Worm (Caenorhabditis elegans) whole organism, late embryonic: ENCODE data around the gene abhd-12.
A peak's percentile ranks its signal among the peaks of the same experiment; 100 is the strongest.

Source experiments
- C08G9.2 ChIP-seq: sonication (generic microtip); optimal IDR thresholded peaks from 2 replicates; lab custom pipeline; 2016; ENCODE audit warnings: mild to moderate bottlenecking, missing genetic modification characterization, moderate library complexity, missing compliant biosample characterization
- ahr-1 ChIP-seq: sonication (generic microtip); optimal IDR thresholded peaks from 2 replicates; lab custom pipeline; 2016; ENCODE audit warnings: missing genetic modification characterization, missing compliant biosample characterization
- ceh-14 ChIP-seq: sonication (generic microtip); optimal IDR thresholded peaks from 2 replicates; lab custom pipeline; 2016; ENCODE audit warnings: missing genotype, missing genetic modification characterization, missing compliant biosample characterization
- ceh-19 ChIP-seq: fragments of 200-800 bp; sonication (Bioruptor generic); optimal IDR thresholded peaks from 2 replicates; lab custom pipeline; 2018; ENCODE audit warnings: mild to moderate bottlenecking, missing genetic modification characterization, missing compliant biosample characterization
- ceh-2 ChIP-seq: sonication (generic microtip); optimal IDR thresholded peaks from 2 replicates; lab custom pipeline; 2016; ENCODE audit warnings: missing genotype, missing genetic modification characterization, missing compliant biosample characterization
- ceh-22 ChIP-seq: sonication (generic microtip); optimal IDR thresholded peaks from 2 replicates; lab custom pipeline; 2017; ENCODE audit warnings: missing biosample characterization, missing genetic modification characterization
- ceh-30 ChIP-seq: fragments of 150-350 bp; optimal IDR thresholded peaks from 2 replicates; lab custom pipeline; 2014; ENCODE audit warnings: missing biosample characterization, missing genetic modification characterization
- ceh-31 ChIP-seq: sonication (generic microtip); optimal IDR thresholded peaks from 2 replicates; lab custom pipeline; 2016; ENCODE audit warnings: missing genetic modification characterization, missing compliant biosample characterization
- ceh-34 ChIP-seq: sonication (generic microtip); optimal IDR thresholded peaks from 2 replicates; lab custom pipeline; 2016; ENCODE audit warnings: mild to moderate bottlenecking, missing genetic modification characterization, missing compliant biosample characterization
- ceh-48 ChIP-seq: sonication (generic microtip); optimal IDR thresholded peaks from 2 replicates; lab custom pipeline; 2016; ENCODE audit warnings: missing genetic modification characterization, inconsistent platforms, missing compliant biosample characterization
- che-1 ChIP-seq: sonication (generic microtip); optimal IDR thresholded peaks from 2 replicates; lab custom pipeline; 2016; ENCODE audit warnings: mild to moderate bottlenecking, missing genetic modification characterization, missing compliant biosample characterization
- dve-1 ChIP-seq: sonication (generic microtip); optimal IDR thresholded peaks from 2 replicates; lab custom pipeline; 2017; ENCODE audit warnings: antibody characterized with exemption, mild to moderate bottlenecking, missing genetic modification characterization, missing compliant biosample characterization
- elt-2 ChIP-seq: sonication (generic microtip); optimal IDR thresholded peaks from 2 replicates; lab custom pipeline; 2016; ENCODE audit warnings: missing genetic modification reagents, missing genetic modification characterization, missing compliant biosample characterization
- gmeb-2 ChIP-seq: sonication (generic microtip); optimal IDR thresholded peaks from 2 replicates; lab custom pipeline; 2016; ENCODE audit warnings: missing genetic modification characterization, inconsistent platforms, missing compliant biosample characterization
- hlh-15 ChIP-seq: sonication (generic microtip); optimal IDR thresholded peaks from 2 replicates; lab custom pipeline; 2016; ENCODE audit warnings: missing genetic modification characterization, missing compliant biosample characterization
- hlh-8 ChIP-seq: sonication (generic microtip); optimal IDR thresholded peaks from 2 replicates; lab custom pipeline; 2016; ENCODE audit warnings: missing genotype, missing genetic modification characterization, missing compliant biosample characterization
- lin-11 ChIP-seq: fragments of 200-800 bp; sonication (Bioruptor generic); optimal IDR thresholded peaks from 2 replicates; lab custom pipeline; 2018; ENCODE audit warnings: mild to moderate bottlenecking, missing genetic modification characterization, missing compliant biosample characterization
- mec-3 ChIP-seq: sonication (generic microtip); optimal IDR thresholded peaks from 2 replicates; lab custom pipeline; 2016; ENCODE audit warnings: borderline replicate concordance, missing genetic modification characterization, missing compliant biosample characterization
- nfya-1 ChIP-seq: sonication (generic microtip); optimal IDR thresholded peaks from 2 replicates; lab custom pipeline; 2017; ENCODE audit warnings: missing genetic modification characterization, mild to moderate bottlenecking, missing compliant biosample characterization, antibody characterized with exemption, moderate library complexity
- nhr-232 ChIP-seq: sonication (generic microtip); optimal IDR thresholded peaks from 2 replicates; lab custom pipeline; 2016; ENCODE audit warnings: missing genetic modification characterization, missing compliant biosample characterization
- npax-4 ChIP-seq: sonication (generic microtip); optimal IDR thresholded peaks from 2 replicates; lab custom pipeline; 2016; ENCODE audit warnings: missing genetic modification characterization, missing compliant biosample characterization
- odd-2 ChIP-seq: sonication (generic microtip); optimal IDR thresholded peaks from 2 replicates; lab custom pipeline; 2017; ENCODE audit warnings: antibody characterized with exemption, mild to moderate bottlenecking, missing genetic modification characterization, missing compliant biosample characterization
- pat-9 ChIP-seq: fragments of 200-800 bp; sonication (Bioruptor generic); optimal IDR thresholded peaks from 2 replicates; lab custom pipeline; 2018; ENCODE audit warnings: mild to moderate bottlenecking, missing genetic modification characterization, moderate library complexity, missing compliant biosample characterization
- pax-1 ChIP-seq: fragments of 150-350 bp; optimal IDR thresholded peaks from 2 replicates; lab custom pipeline; 2014; ENCODE audit warnings: missing biosample characterization, missing genetic modification characterization
- pha-2 ChIP-seq: sonication (generic microtip); optimal IDR thresholded peaks from 2 replicates; lab custom pipeline; 2017; ENCODE audit warnings: mild to moderate bottlenecking, missing genetic modification characterization, missing compliant biosample characterization
- pqm-1 ChIP-seq: sonication (generic microtip); optimal IDR thresholded peaks from 2 replicates; lab custom pipeline; 2016; ENCODE audit warnings: missing genetic modification characterization, missing compliant biosample characterization
- ref-2 ChIP-seq: sonication (generic microtip); optimal IDR thresholded peaks from 2 replicates; lab custom pipeline; 2016; ENCODE audit warnings: missing genetic modification characterization, missing compliant biosample characterization
- rnt-1 ChIP-seq: sonication (generic microtip); optimal IDR thresholded peaks from 2 replicates; lab custom pipeline; 2016; ENCODE audit warnings: missing genetic modification characterization, missing compliant biosample characterization
- sox-2 ChIP-seq: fragments of 200-800 bp; sonication (Bioruptor generic); IDR thresholded peaks from 2 replicates; pipeline ENCODE4 v1.3.6; 2022; ENCODE audit warnings: missing genetic modification reagents, missing genetic modification characterization, missing compliant biosample characterization
- syd-9 ChIP-seq: sonication (generic microtip); optimal IDR thresholded peaks from 2 replicates; lab custom pipeline; 2016; ENCODE audit warnings: mild to moderate bottlenecking, missing genetic modification characterization, moderate library complexity, missing compliant biosample characterization
- tbx-2 ChIP-seq: sonication (generic microtip); optimal IDR thresholded peaks from 2 replicates; lab custom pipeline; 2016; ENCODE audit warnings: missing genetic modification characterization, missing compliant biosample characterization
- tbx-7 ChIP-seq: sonication (generic microtip); optimal IDR thresholded peaks from 2 replicates; lab custom pipeline; 2016; ENCODE audit warnings: missing genotype, missing genetic modification characterization, missing compliant biosample characterization
- ttx-3 ChIP-seq: sonication (generic microtip); optimal IDR thresholded peaks from 2 replicates; lab custom pipeline; 2016; ENCODE audit warnings: missing genetic modification reagents, missing genetic modification characterization, missing compliant biosample characterization
- unc-42 ChIP-seq: sonication (generic microtip); optimal IDR thresholded peaks from 2 replicates; lab custom pipeline; 2016; ENCODE audit warnings: missing genotype, missing genetic modification characterization, missing compliant biosample characterization
- unc-55 ChIP-seq: sonication (generic microtip); optimal IDR thresholded peaks from 2 replicates; lab custom pipeline; 2017; ENCODE audit warnings: missing biosample characterization, missing genetic modification reagents, missing genetic modification characterization
- zip-5 ChIP-seq: sonication (generic microtip); optimal IDR thresholded peaks from 2 replicates; lab custom pipeline; 2016; ENCODE audit warnings: missing genetic modification characterization, missing compliant biosample characterization
- ztf-16 ChIP-seq: sonication (generic microtip); optimal IDR thresholded peaks from 2 replicates; lab custom pipeline; 2017; ENCODE audit warnings: missing genetic modification characterization, missing compliant biosample characterization

abhd-12 gene

DNA sequence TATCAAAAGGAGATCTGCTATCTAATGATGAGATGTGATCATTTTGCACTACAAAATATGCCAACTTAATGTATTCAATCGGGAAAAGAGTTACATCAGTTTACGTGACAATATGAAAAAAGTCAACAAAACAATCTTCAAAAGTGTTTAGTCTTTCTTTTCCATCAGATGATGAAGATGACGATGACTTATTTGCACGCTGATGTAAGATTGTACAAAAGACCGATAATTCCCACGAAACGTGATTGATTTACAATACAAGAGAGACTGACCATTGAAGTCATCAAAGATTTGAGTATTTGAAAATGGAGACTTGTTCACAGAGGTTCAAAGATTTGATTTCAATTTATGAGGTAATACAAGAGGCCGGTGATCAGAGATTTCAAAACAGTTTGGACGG, 41.6 kb downstream of the abhd-12 start:
- no peak for TF ChIP-seq ceh-14 (tag; lab: Kevin White, UChicago)

DNA sequence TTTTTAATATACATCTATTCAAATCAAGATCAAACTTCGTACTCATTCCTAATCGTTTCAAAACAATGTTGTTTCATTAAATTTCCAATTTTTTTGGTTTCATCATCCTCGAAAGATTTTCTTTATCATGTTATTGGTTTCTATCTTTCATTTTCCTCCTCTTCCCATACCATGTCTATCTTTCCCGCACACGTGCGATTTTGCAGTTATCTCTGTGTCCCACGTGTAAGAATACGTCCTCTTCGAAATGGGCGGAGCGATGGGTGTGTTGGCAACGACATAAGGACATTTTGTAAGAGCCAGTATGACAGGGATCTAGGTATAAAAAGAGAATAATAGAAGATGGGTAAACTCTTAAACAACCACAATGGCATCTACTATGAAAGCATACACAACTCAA, 42.7 kb downstream of the abhd-12 start, which contains the start of gene F43H9.4:
F43H9.4 (plus strand) TSS at position 366 of the 400 bp plus-strand sequence.
- TF ChIP-seq pqm-1 (tag; lab: Kevin White, UChicago): no peak
- no peak for TF ChIP-seq ceh-48 (tag; lab: Kevin White, UChicago)
- no peak for TF ChIP-seq ceh-19 (GFP tag; lab: Kevin White, UChicago)
- no peak for TF ChIP-seq ceh-22 (tag; lab: Kevin White, UChicago)
- TF ChIP-seq ahr-1 (tag; lab: Kevin White, UChicago): no peak
- no peak for TF ChIP-seq sox-2
- no peak for TF ChIP-seq pha-2 (tag; lab: Kevin White, UChicago)
- no peak for TF ChIP-seq elt-2 (tag; lab: Kevin White, UChicago)
- TF ChIP-seq nhr-232 (tag; lab: Kevin White, UChicago): no peak
- TF ChIP-seq ceh-31: no peak
- TF ChIP-seq nfya-1 (tag; lab: Kevin White, UChicago): no peak
- TF ChIP-seq ttx-3: no peak
- no peak for TF ChIP-seq rnt-1 (tag; lab: Kevin White, UChicago)
- TF ChIP-seq ref-2: no peak
- TF ChIP-seq, all 69 proteins: peak for 0

- TF ChIP-seq lin-11 (no peak), dve-1 (tag; lab: Kevin White, UChicago) (no peak), che-1 (tag; lab: Kevin White, UChicago) (no peak), syd-9 (tag; lab: Kevin White, UChicago) (no peak), npax-4 (tag; lab: Kevin White, UChicago) (no peak), pat-9 (tag; lab: Kevin White, UChicago) (no peak), ceh-30 (tag; lab: Kevin White, UChicago) (no peak), ref-2 (no peak), ceh-2 (no peak), mec-3 (tag; lab: Kevin White, UChicago) (no peak), unc-42 (tag; lab: Kevin White, UChicago) (no peak), unc-55 (no peak), C08G9.2 (tag; lab: Kevin White, UChicago) (no peak), nhr-232 (tag; lab: Kevin White, UChicago) (no peak), hlh-8 (tag; lab: Kevin White, UChicago) (no peak), hlh-15 (tag; lab: Kevin White, UChicago) (no peak), pqm-1 (tag; lab: Kevin White, UChicago) (no peak)
These were observed 43.9 kb downstream of the abhd-12 start for ce11 chrV:8027429-8028142.

DNA sequence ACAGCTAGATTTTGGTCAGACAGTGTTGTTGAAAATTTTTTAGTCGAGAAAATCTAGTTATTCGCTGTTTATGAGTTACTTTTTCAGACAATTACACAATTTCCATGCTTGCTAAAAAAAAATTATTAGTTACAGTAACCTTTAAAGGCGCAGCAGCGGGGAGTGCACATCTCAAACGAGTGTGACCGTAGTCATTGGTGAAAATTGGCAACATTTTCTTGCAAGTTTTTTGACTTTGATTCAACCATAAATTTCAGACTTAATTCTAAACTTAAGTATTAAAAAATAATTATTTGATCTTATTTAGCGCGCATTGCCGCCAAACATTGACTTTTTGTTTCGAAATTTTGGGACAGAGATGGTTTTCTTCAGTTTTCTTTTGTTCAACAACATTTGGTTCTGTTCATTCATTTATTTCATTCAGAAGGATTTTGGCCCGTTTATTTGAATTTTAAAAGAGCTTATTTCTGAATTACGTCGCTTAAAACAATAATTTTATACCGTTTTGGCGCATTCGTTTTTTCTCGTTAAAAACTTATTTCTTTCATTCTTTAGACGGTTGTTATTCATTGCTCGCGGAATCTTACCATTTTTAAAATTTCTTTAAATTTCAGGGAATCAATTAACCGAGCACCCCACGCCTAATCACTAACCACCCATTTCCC, 45.3 kb downstream of the abhd-12 start, which contains the start of gene oma-2:
oma-2 (plus strand) TSS at position 615 of the 665 bp plus-strand sequence.
- TF ChIP-seq ceh-22 (tag; lab: Kevin White, UChicago): no peak
- no peak for TF ChIP-seq ceh-34
- no peak for TF ChIP-seq tbx-2 (tag; lab: Kevin White, UChicago)
- TF ChIP-seq pax-1 (tag; lab: Kevin White, UChicago): no peak

DNA sequence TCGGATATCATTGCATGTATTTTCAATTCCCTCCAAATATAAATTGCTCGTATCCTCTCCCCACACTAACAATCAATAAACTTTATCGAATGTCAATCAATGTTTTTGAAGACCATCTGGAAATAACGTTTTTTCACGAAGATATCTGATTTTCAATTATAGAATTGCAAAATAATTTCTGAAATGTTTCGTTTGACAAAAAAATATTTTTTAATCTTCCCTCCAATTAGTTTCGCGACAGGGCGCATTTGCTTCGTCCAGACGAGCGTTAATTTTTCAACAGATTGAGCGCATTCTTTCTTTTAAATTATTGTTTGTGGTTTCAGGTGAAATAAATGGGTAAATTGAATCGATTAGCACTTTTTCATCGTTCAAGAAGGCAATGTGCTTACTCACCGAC, 47.4 kb downstream of the abhd-12 start, which contains the start of gene vars-1:
vars-1 (plus strand) TSS at position 291 of the 400 bp plus-strand sequence.
- TF ChIP-seq unc-55 (peak; percentile 54), nfya-1 (tag; lab: Kevin White, UChicago) (peak; percentile 0), odd-2 (tag; lab: Kevin White, UChicago) (no peak), gmeb-2 (tag; lab: Kevin White, UChicago) (no peak), tbx-2 (tag; lab: Kevin White, UChicago) (no peak), ztf-16 (tag; lab: Kevin White, UChicago) (no peak), unc-42 (tag; lab: Kevin White, UChicago) (peak; percentile 35), zip-5 (tag; lab: Kevin White, UChicago) (no peak), pax-1 (tag; lab: Kevin White, UChicago) (no peak), mec-3 (tag; lab: Kevin White, UChicago) (no peak), ceh-34 (no peak), tbx-7 (no peak), sox-2 (no peak), syd-9 (tag; lab: Kevin White, UChicago) (no peak), ceh-14 (tag; lab: Kevin White, UChicago) (no peak)
